Worm (Caenorhabditis elegans) whole organism, L3 larva: Measurements from ENCODE around the gene ceh-22.

Experiments used
- ZK546.5 ChIP-seq: sonication (generic microtip); optimal IDR thresholded peaks from 2 replicates; lab custom pipeline; 2017; ENCODE audit warnings: missing biosample characterization, missing genetic modification characterization
- aly-2 ChIP-seq: fragments of 150-350 bp; optimal IDR thresholded peaks from 2 replicates; lab custom pipeline; 2014; ENCODE audit warnings: missing biosample characterization, missing genetic modification characterization
- ama-1 ChIP-seq: fragments of 150-350 bp; optimal IDR thresholded peaks from 2 replicates; lab custom pipeline; 2018
- ceh-16 ChIP-seq: sonication (generic microtip); optimal IDR thresholded peaks from 2 replicates; lab custom pipeline; 2017; ENCODE audit warnings: missing biosample characterization, missing genetic modification characterization
- ceh-28 ChIP-seq: fragments of 150-350 bp; optimal IDR thresholded peaks from 2 replicates; lab custom pipeline; 2014; ENCODE audit warnings: missing biosample characterization, missing genetic modification reagents, missing genetic modification characterization
- ceh-82 ChIP-seq: fragments of 150-350 bp; optimal IDR thresholded peaks from 2 replicates; lab custom pipeline; 2014; ENCODE audit warnings: missing biosample characterization, missing genetic modification characterization
- ceh-9 ChIP-seq: sonication (generic microtip); optimal IDR thresholded peaks from 2 replicates; lab custom pipeline; 2018; ENCODE audit warnings: missing biosample characterization, missing genetic modification characterization
- daf-12 ChIP-seq: fragments of 150-350 bp; optimal IDR thresholded peaks from 2 replicates; lab custom pipeline; 2014; ENCODE audit warnings: missing biosample characterization, missing genetic modification reagents, missing genetic modification characterization
- egl-27 ChIP-seq: sonication (generic microtip); optimal IDR thresholded peaks from 4 replicates; lab custom pipeline; 2017; ENCODE audit warnings: missing biosample characterization, missing genetic modification reagents, missing genetic modification characterization
- elt-1 ChIP-seq: fragments of 150-350 bp; optimal IDR thresholded peaks from 2 replicates; lab custom pipeline; 2014; ENCODE audit warnings: missing biosample characterization, missing genetic modification characterization
- elt-3 ChIP-seq, 3 experiments: fragments of 150-350 bp in 1 of 3; sonication (generic microtip) in 2 of 3; optimal IDR thresholded peaks; 2 replicates in 2 of 3; 4 replicates in 1 of 3; lab custom pipeline; 2014 to 2017; ENCODE audit warnings: missing biosample characterization in 3 of 3, missing genetic modification characterization in 3 of 3
- eor-1 ChIP-seq, 2 experiments: fragments of 150-350 bp; optimal IDR thresholded peaks; 2 replicates each; lab custom pipeline; 2014 to 2018; ENCODE audit warnings: missing biosample characterization in 2 of 2, missing genetic modification characterization in 2 of 2
- fkh-10 ChIP-seq: sonication (generic microtip); optimal IDR thresholded peaks from 2 replicates; lab custom pipeline; 2017; ENCODE audit warnings: missing biosample characterization, missing genetic modification reagents, missing genetic modification characterization
- hmg-11 ChIP-seq: sonication (generic microtip); optimal IDR thresholded peaks from 2 replicates; lab custom pipeline; 2016; ENCODE audit warnings: missing genetic modification characterization, missing compliant biosample characterization
- jun-1 ChIP-seq: fragments of 150-350 bp; optimal IDR thresholded peaks from 2 replicates; lab custom pipeline; 2014; ENCODE audit warnings: missing biosample characterization, missing genetic modification reagents, missing genetic modification characterization
- lin-39 ChIP-seq: fragments of 150-350 bp; optimal IDR thresholded peaks from 2 replicates; lab custom pipeline; 2018; ENCODE audit warnings: missing biosample characterization, missing genetic modification reagents, missing genetic modification characterization
- lsy-12 ChIP-seq: sonication (generic microtip); optimal IDR thresholded peaks from 2 replicates; lab custom pipeline; 2016; ENCODE audit warnings: mild to moderate bottlenecking, missing genetic modification characterization, missing compliant biosample characterization
- mdl-1 ChIP-seq: fragments of 150-350 bp; optimal IDR thresholded peaks from 2 replicates; lab custom pipeline; 2014; ENCODE audit warnings: missing biosample characterization, missing genetic modification characterization
- mml-1 ChIP-seq: fragments of 150-350 bp; sonication (generic microtip); optimal IDR thresholded peaks from 3 replicates; lab custom pipeline; 2014; ENCODE audit warnings: missing biosample characterization, missing genetic modification characterization
- nfya-1 ChIP-seq: sonication (generic microtip); optimal IDR thresholded peaks from 2 replicates; lab custom pipeline; 2017; ENCODE audit warnings: missing genetic modification characterization, mild to moderate bottlenecking, missing compliant biosample characterization, antibody characterized with exemption, moderate library complexity; ENCODE audit not compliant: insufficient read depth
- nhr-11 ChIP-seq: fragments of 150-350 bp; optimal IDR thresholded peaks from 2 replicates; lab custom pipeline; 2014; ENCODE audit warnings: missing biosample characterization, missing genetic modification characterization
- nhr-23 ChIP-seq: fragments of 150-350 bp; optimal IDR thresholded peaks from 2 replicates; lab custom pipeline; 2014; ENCODE audit warnings: missing biosample characterization, missing genetic modification reagents, missing genetic modification characterization
- nhr-25 ChIP-seq: sonication (generic microtip); optimal IDR thresholded peaks from 2 replicates; lab custom pipeline; 2017; ENCODE audit warnings: missing biosample characterization, missing genetic modification characterization
- nhr-28 ChIP-seq: fragments of 150-350 bp; optimal IDR thresholded peaks from 2 replicates; lab custom pipeline; 2014; ENCODE audit warnings: missing biosample characterization, missing genetic modification characterization
- nhr-43 ChIP-seq: sonication (generic microtip); optimal IDR thresholded peaks from 2 replicates; lab custom pipeline; 2016; ENCODE audit warnings: mild to moderate bottlenecking, missing genetic modification characterization, missing compliant biosample characterization; ENCODE audit not compliant: poor library complexity, severe bottlenecking
- nhr-67 ChIP-seq: fragments of 150-350 bp; optimal IDR thresholded peaks from 2 replicates; lab custom pipeline; 2014; ENCODE audit warnings: missing biosample characterization, missing genetic modification characterization
- nhr-76 ChIP-seq: fragments of 150-350 bp; sonication (generic microtip); optimal IDR thresholded peaks from 5 replicates; lab custom pipeline; 2014; ENCODE audit warnings: missing biosample characterization, missing genetic modification characterization
- nhr-77 ChIP-seq: fragments of 150-350 bp; optimal IDR thresholded peaks from 2 replicates; lab custom pipeline; 2014; ENCODE audit warnings: missing biosample characterization, missing genetic modification characterization
- pha-4 ChIP-seq: fragments of 150-350 bp; optimal IDR thresholded peaks from 2 replicates; lab custom pipeline; 2014; ENCODE audit warnings: missing biosample characterization, missing genetic modification reagents, missing genetic modification characterization
- pqm-1 ChIP-seq: fragments of 150-350 bp; optimal IDR thresholded peaks from 2 replicates; lab custom pipeline; 2017; ENCODE audit warnings: missing biosample characterization, missing genetic modification characterization, inconsistent platforms
- skn-1 ChIP-seq: fragments of 150-350 bp; optimal IDR thresholded peaks from 2 replicates; lab custom pipeline; 2014; ENCODE audit warnings: missing biosample characterization, missing genetic modification characterization
- snpc-4 ChIP-seq: fragments of 150-350 bp; optimal IDR thresholded peaks from 2 replicates; lab custom pipeline; 2014; ENCODE audit warnings: missing biosample characterization, missing genetic modification characterization
- tbx-2 ChIP-seq: sonication (generic microtip); optimal IDR thresholded peaks from 2 replicates; lab custom pipeline; 2016; ENCODE audit warnings: mild to moderate bottlenecking, missing genetic modification characterization, missing compliant biosample characterization
- unc-39 ChIP-seq: sonication (generic microtip); optimal IDR thresholded peaks from 4 replicates; lab custom pipeline; 2017; ENCODE audit warnings: missing biosample characterization, missing genetic modification characterization
- ztf-4 ChIP-seq: fragments of 150-350 bp; optimal IDR thresholded peaks from 2 replicates; lab custom pipeline; 2014; ENCODE audit warnings: missing biosample characterization, missing genetic modification characterization

ceh-22 gene

ce11 chrV:10715158-10716152, 43.7 kb downstream of the ceh-22 start (continued):
- peak; percentile 83 for TF ChIP-seq pha-4 (tag; lab: Kevin White, UChicago)
- TF ChIP-seq snpc-4 (tag; lab: Kevin White, UChicago): peak; percentile 95
- TF ChIP-seq fkh-10 (GFP tag; lab: Kevin White, UChicago): peak; percentile 98
- no peak for TF ChIP-seq ceh-82
- TF ChIP-seq nhr-67: no peak
- peak; percentile 6 for TF ChIP-seq elt-1
- TF ChIP-seq aly-2 (tag; lab: Kevin White, UChicago): peak; percentile 3
- TF ChIP-seq eor-1 (tag; optimal IDR thresholded peaks at IDR 0.05; lab: Kevin White, UChicago): no peak
- TF ChIP-seq mdl-1 (tag; lab: Kevin White, UChicago): peak; percentile 97
- TF ChIP-seq nhr-76: no peak
- TF ChIP-seq nhr-77 (tag; lab: Kevin White, UChicago): no peak

- TF ChIP-seq ztf-4 (tag; lab: Kevin White, UChicago) (peak; percentile 28), hmg-11 (tag; lab: Kevin White, UChicago) (peak; percentile 33), nhr-43 (tag; lab: Kevin White, UChicago) (peak; percentile 96), daf-12 (no peak), nhr-76 (no peak), snpc-4 (tag; lab: Kevin White, UChicago) (no peak), nhr-23 (tag; lab: Kevin White, UChicago) (peak; percentile 95), elt-3 (tag; optimal IDR thresholded peaks at IDR 0.05; lab: Kevin White, UChicago) (peak in 1 of 3 experiments; percentile 70), skn-1 (tag; lab: Kevin White, UChicago) (peak; percentile 5), jun-1 (tag; lab: Kevin White, UChicago) (peak; percentile 57), nhr-25 (tag; lab: Kevin White, UChicago) (peak; percentile 81), mml-1 (no peak), egl-27 (tag; lab: Kevin White, UChicago) (peak; percentile 44), tbx-2 (tag; lab: Kevin White, UChicago) (peak; percentile 34), ceh-16 (tag; lab: Kevin White, UChicago) (no peak), lin-39 (tag; lab: Kevin White, UChicago) (peak; percentile 78), mdl-1 (tag; lab: Kevin White, UChicago) (peak; percentile 63), unc-39 (tag; lab: Kevin White, UChicago) (no peak)
Observed at ce11 chrV:10716865-10717713, 45.4 kb downstream of the ceh-22 start.

ce11 chrV:10718037-10718436, 46.3 kb downstream of the ceh-22 start:
- TF ChIP-seq lin-39 (tag; lab: Kevin White, UChicago): no peak
- TF ChIP-seq mml-1: no peak
- no peak for TF ChIP-seq lsy-12 (tag; lab: Kevin White, UChicago)
- TF ChIP-seq ceh-28 (tag; lab: Kevin White, UChicago): no peak
- TF ChIP-seq nhr-28 (tag; lab: Kevin White, UChicago): no peak
- no peak for TF ChIP-seq nhr-76
- no peak for TF ChIP-seq pha-4 (tag; lab: Kevin White, UChicago)
- no peak for TF ChIP-seq ZK546.5 (tag; lab: Kevin White, UChicago)
- no peak for TF ChIP-seq ceh-9
- no peak for TF ChIP-seq ama-1 (lab: Kevin White, UChicago)

ce11 chrV:10719019-10719832, 47.5 kb downstream of the ceh-22 start:
- TF ChIP-seq pqm-1 (tag; lab: Kevin White, UChicago) (peak; percentile 34), nfya-1 (tag; lab: Kevin White, UChicago) (peak; percentile 4), nhr-11 (tag; lab: Kevin White, UChicago) (peak; percentile 62), ama-1 (lab: Kevin White, UChicago) (no peak), aly-2 (tag; lab: Kevin White, UChicago) (no peak)
